Fruit fly (Drosophila melanogaster) whole organism: Measurements from ENCODE around the gene mGluR.

Experiments used
- CG8478 ChIP-seq: fragments of >200 bp; optimal IDR thresholded peaks from 2 replicates; lab custom pipeline; 2018; ENCODE audit warnings: inconsistent platforms
- psq ChIP-seq: fragments of >200 bp; optimal IDR thresholded peaks from 2 replicates; lab custom pipeline; 2017

- TF ChIP-seq CG8478 (no peak), psq (lab: Kevin White, UChicago) (no peak)
Observed at dm6 chr4:979634-980474, 43.2 kb downstream of the mGluR start.
